Worm (Caenorhabditis elegans): Measurements from ENCODE around the gene eps-8.
"Not testable (repeated sequence)": the region's sequence is repeated elsewhere in the genome, so short reads cannot be mapped to it uniquely, and the experiment has no call there.

Gene eps-8

DNA sequence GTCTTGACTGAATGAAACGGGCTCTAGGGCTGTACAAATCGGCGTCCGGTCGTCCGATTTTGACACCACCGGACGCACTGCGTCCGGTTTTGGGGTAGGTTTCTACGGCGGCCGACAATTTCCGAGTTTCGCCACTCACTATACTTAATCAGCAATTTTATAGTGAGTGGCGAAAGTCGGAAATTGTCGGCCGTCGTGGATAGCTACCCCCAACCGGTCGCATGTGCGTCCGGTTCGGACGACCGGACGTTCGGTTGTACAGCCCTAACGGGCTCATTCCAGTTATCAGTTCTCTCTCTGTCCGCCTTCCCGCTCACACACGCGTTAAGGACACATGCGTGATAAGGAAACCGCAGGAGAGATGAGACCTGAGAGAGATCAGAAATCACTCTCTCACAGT, 53.4 kb downstream of the eps-8 start, which contains the start of gene Y57G11C.1131:
Y57G11C.1131 (plus strand) TSS at position 333 of the 400 bp plus-strand sequence.
- no peak for TF ChIP-seq elt-2 (tag; optimal IDR thresholded peaks at IDR 0.05)
- no peak for TF ChIP-seq nhr-12 (tag; optimal IDR thresholded peaks at IDR 0.05)
- no peak for TF ChIP-seq sea-2 (GFP tag; optimal IDR thresholded peaks at IDR 0.05)
- no peak for TF ChIP-seq elt-3 (tag; optimal IDR thresholded peaks at IDR 0.05)
- no peak for TF ChIP-seq ceh-16 (tag; optimal IDR thresholded peaks at IDR 0.05)
- no peak for TF ChIP-seq ztf-4 (tag; optimal IDR thresholded peaks at IDR 0.05)
- TF ChIP-seq unc-62 (GFP tag; optimal IDR thresholded peaks at IDR 0.05), result no peak
- TF ChIP-seq tbx-2 (tag; optimal IDR thresholded peaks at IDR 0.05), result no peak
- TF ChIP-seq nhr-76 (tag; optimal IDR thresholded peaks at IDR 0.05), result no peak
- no peak for TF ChIP-seq fos-1 (tag; optimal IDR thresholded peaks at IDR 0.05)
- TF ChIP-seq nfya-1 (tag; optimal IDR thresholded peaks at IDR 0.05; ENCODE audit: insufficient read depth), result no peak
- TF ChIP-seq lin-15B (tag; optimal IDR thresholded peaks at IDR 0.05), result no peak
- TF ChIP-seq nhr-28 (tag; optimal IDR thresholded peaks at IDR 0.05), result no peak
- no peak for TF ChIP-seq aly-2 (tag; optimal IDR thresholded peaks at IDR 0.05)
- TF ChIP-seq nhr-77 (tag; optimal IDR thresholded peaks at IDR 0.05), result no peak
- TF ChIP-seq nhr-43 (tag; optimal IDR thresholded peaks at IDR 0.05; ENCODE audit: poor library complexity, severe bottlenecking), result no peak
- TF ChIP-seq egl-5 (tag; optimal IDR thresholded peaks at IDR 0.05), result no peak
- no peak for TF ChIP-seq hmg-11 (tag; optimal IDR thresholded peaks at IDR 0.05)
- no peak for TF ChIP-seq fkh-2 (tag; optimal IDR thresholded peaks at IDR 0.05)

ce11 chrIV:14937017-14937416, 57.7 kb downstream of the eps-8 start, which contains the start of gene Y57G11C.1144:
Gene Y57G11C.1144 (plus strand): TSS chrIV:14937317.
- TF ChIP-seq nhr-25 (tag; optimal IDR thresholded peaks at IDR 0.05) (no peak), sea-2 (GFP tag; optimal IDR thresholded peaks at IDR 0.05) (no peak), nhr-28 (tag; optimal IDR thresholded peaks at IDR 0.05) (no peak), skn-1 (tag; optimal IDR thresholded peaks at IDR 0.05) (no peak), nhr-12 (tag; optimal IDR thresholded peaks at IDR 0.05) (no peak), hmg-11 (tag; optimal IDR thresholded peaks at IDR 0.05) (no peak), pha-4 (tag; optimal IDR thresholded peaks at IDR 0.05) (no peak), eor-1 (tag; optimal IDR thresholded peaks at IDR 0.05) (no peak), mml-1 (tag; optimal IDR thresholded peaks at IDR 0.05) (no peak), nhr-43 (tag; optimal IDR thresholded peaks at IDR 0.05; ENCODE audit: poor library complexity, severe bottlenecking) (no peak), unc-39 (tag; optimal IDR thresholded peaks at IDR 0.05) (no peak), lsy-12 (tag; optimal IDR thresholded peaks at IDR 0.05) (no peak), elt-1 (tag; optimal IDR thresholded peaks at IDR 0.05) (no peak), ceh-9 (tag; optimal IDR thresholded peaks at IDR 0.05) (no peak), nhr-77 (tag; optimal IDR thresholded peaks at IDR 0.05) (no peak), egl-5 (tag; optimal IDR thresholded peaks at IDR 0.05) (no peak), lin-15B (tag; optimal IDR thresholded peaks at IDR 0.05) (no peak), tbx-2 (tag; optimal IDR thresholded peaks at IDR 0.05) (no peak), snpc-4 (tag; optimal IDR thresholded peaks at IDR 0.05) (no peak), ztf-4 (tag; optimal IDR thresholded peaks at IDR 0.05) (no peak)

DNA sequence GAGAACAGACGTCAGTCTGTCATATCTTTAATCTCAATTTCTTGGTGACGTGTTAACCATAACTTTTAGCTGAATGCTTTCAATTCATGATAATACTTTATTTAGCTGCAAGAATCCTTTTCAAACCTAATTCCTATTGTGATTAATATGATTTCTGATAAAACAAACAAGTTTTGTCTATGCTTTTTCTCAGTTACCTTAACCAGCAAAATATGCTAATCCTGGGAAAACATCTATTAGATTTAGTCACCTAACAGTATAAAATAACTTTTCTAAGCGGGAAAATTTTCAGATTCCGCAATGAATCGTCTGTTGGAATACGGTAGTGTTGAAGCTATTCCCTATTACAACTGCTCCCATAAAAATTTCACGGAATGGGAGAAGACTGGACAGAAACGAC, 59.3 kb downstream of the eps-8 start, which contains the start of gene Y57G11C.30:
Y57G11C.30 (plus strand) TSS at position 301 of the 400 bp plus-strand sequence.
- not testable (repeated sequence) for TF ChIP-seq fkh-2, nhr-76, ztf-11 (tag; optimal IDR thresholded peaks at IDR 0.05)

- TF ChIP-seq pqm-1 (tag; optimal IDR thresholded peaks at IDR 0.05), result no peak
- TF ChIP-seq ztf-11 (tag; optimal IDR thresholded peaks at IDR 0.05), result no peak
- TF ChIP-seq nhr-77 (tag; optimal IDR thresholded peaks at IDR 0.05), result no peak
- no peak for TF ChIP-seq nhr-11 (tag; optimal IDR thresholded peaks at IDR 0.05)
These were observed 65.0 kb downstream of the eps-8 start, which contains the start of gene Y57G11C.48 for ce11 chrIV:14944234-14944633. Gene Y57G11C.48 (minus strand): TSS chrIV:14944334.

DNA sequence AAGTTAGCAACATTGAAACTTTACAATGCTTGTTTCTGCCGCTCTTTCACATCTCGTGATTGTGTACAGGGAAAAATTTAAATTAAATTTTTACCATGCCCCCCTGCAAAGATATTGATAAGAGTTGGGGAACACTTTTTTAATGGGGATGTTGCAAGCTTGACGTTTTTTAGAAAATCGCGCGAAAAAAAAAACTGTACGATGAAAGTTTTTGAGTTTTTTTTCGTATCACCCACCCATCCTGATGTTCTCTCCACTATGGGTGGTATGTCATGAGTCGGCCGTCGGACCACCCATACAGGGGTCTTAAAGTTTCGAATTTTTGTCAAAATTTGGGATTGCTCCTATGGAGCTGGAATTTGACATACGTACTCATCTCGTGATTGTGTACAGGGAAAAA, 69.8 kb downstream of the eps-8 start:
- TF ChIP-seq ama-1 (optimal IDR thresholded peaks at IDR 0.05), result no peak
- no peak for TF ChIP-seq nhr-23 (tag; optimal IDR thresholded peaks at IDR 0.05)

All from whole organism, L3 larva.